Worm (Caenorhabditis elegans) whole organism, L2 larva: ENCODE results near the gene D2062.5.
"Not testable (repeated sequence)": the region's sequence is repeated elsewhere in the genome, so short reads cannot be mapped to it uniquely, and the experiment has no call there.

Experiments used
- C34F6.9 ChIP-seq: fragments of 150-350 bp; optimal IDR thresholded peaks from 2 replicates; lab custom pipeline; 2014; ENCODE audit warnings: missing biosample characterization, missing genetic modification characterization
- R02D3.7 ChIP-seq: fragments of 150-350 bp; optimal IDR thresholded peaks from 2 replicates; lab custom pipeline; 2014; ENCODE audit warnings: missing biosample characterization, missing genetic modification characterization
- alr-1 ChIP-seq: fragments of 150-350 bp; optimal IDR thresholded peaks from 2 replicates; lab custom pipeline; 2014; ENCODE audit warnings: missing biosample characterization, missing genetic modification characterization
- aly-2 ChIP-seq: fragments of 150-350 bp; optimal IDR thresholded peaks from 2 replicates; lab custom pipeline; 2014; ENCODE audit warnings: missing biosample characterization, missing genetic modification characterization
- ama-1 ChIP-seq: fragments of 150-350 bp; optimal IDR thresholded peaks from 2 replicates; lab custom pipeline; 2018; ENCODE audit warnings: inconsistent platforms
- blmp-1 ChIP-seq: sonication (generic microtip); optimal IDR thresholded peaks from 2 replicates; lab custom pipeline; 2017; ENCODE audit warnings: missing genetic modification characterization, mild to moderate bottlenecking, missing compliant biosample characterization, antibody characterized with exemption, moderate library complexity; ENCODE audit not compliant: insufficient read depth
- ceh-82 ChIP-seq: fragments of 150-350 bp; optimal IDR thresholded peaks from 2 replicates; lab custom pipeline; 2014; ENCODE audit warnings: missing biosample characterization, missing genetic modification characterization
- crh-2 ChIP-seq: sonication (generic microtip); optimal IDR thresholded peaks from 2 replicates; lab custom pipeline; 2017; ENCODE audit warnings: missing biosample characterization, missing genetic modification characterization
- dmd-4 ChIP-seq: sonication (generic microtip); optimal IDR thresholded peaks from 2 replicates; lab custom pipeline; 2017; ENCODE audit warnings: missing biosample characterization, missing genetic modification characterization
- elt-1 ChIP-seq: fragments of 150-350 bp; optimal IDR thresholded peaks from 2 replicates; lab custom pipeline; 2014; ENCODE audit warnings: missing biosample characterization, missing genetic modification characterization
- elt-3 ChIP-seq: sonication (generic microtip); optimal IDR thresholded peaks from 2 replicates; lab custom pipeline; 2017; ENCODE audit warnings: missing biosample characterization, missing genetic modification characterization
- gmeb-1 ChIP-seq: fragments of 150-350 bp; optimal IDR thresholded peaks from 2 replicates; lab custom pipeline; 2014; ENCODE audit warnings: missing biosample characterization, missing genetic modification characterization
- lin-13 ChIP-seq: fragments of 150-350 bp; optimal IDR thresholded peaks from 2 replicates; lab custom pipeline; 2014; ENCODE audit warnings: missing biosample characterization, missing genetic modification reagents, missing genetic modification characterization
- mab-5 ChIP-seq: fragments of 150-350 bp; optimal IDR thresholded peaks from 2 replicates; lab custom pipeline; 2014; ENCODE audit warnings: missing biosample characterization, missing genetic modification characterization
- mbf-1 ChIP-seq: sonication (generic microtip); optimal IDR thresholded peaks from 2 replicates; lab custom pipeline; 2017; ENCODE audit warnings: missing biosample characterization, missing genetic modification characterization
- nhr-10 ChIP-seq: sonication (generic microtip); optimal IDR thresholded peaks from 2 replicates; lab custom pipeline; 2017; ENCODE audit warnings: missing biosample characterization, missing genetic modification characterization
- nhr-11 ChIP-seq: fragments of 150-350 bp; optimal IDR thresholded peaks from 2 replicates; lab custom pipeline; 2014; ENCODE audit warnings: missing biosample characterization, missing genetic modification characterization
- nhr-12 ChIP-seq: fragments of 150-350 bp; optimal IDR thresholded peaks from 2 replicates; lab custom pipeline; 2014; ENCODE audit warnings: missing biosample characterization, missing genetic modification characterization
- nhr-21 ChIP-seq: fragments of 150-350 bp; optimal IDR thresholded peaks from 2 replicates; lab custom pipeline; 2014; ENCODE audit warnings: missing biosample characterization, missing genetic modification characterization
- nhr-23 ChIP-seq: fragments of 150-350 bp; optimal IDR thresholded peaks from 2 replicates; lab custom pipeline; 2014; ENCODE audit warnings: missing biosample characterization, missing genetic modification reagents, missing genetic modification characterization
- nhr-25 ChIP-seq: fragments of 150-350 bp; sonication (generic microtip); optimal IDR thresholded peaks from 3 replicates; lab custom pipeline; 2014; ENCODE audit warnings: missing biosample characterization, missing genetic modification characterization
- nhr-77 ChIP-seq: fragments of 150-350 bp; optimal IDR thresholded peaks from 2 replicates; lab custom pipeline; 2014; ENCODE audit warnings: missing biosample characterization, missing genetic modification characterization
- sem-4 ChIP-seq: fragments of 150-350 bp; optimal IDR thresholded peaks from 2 replicates; lab custom pipeline; 2014; ENCODE audit warnings: missing biosample characterization, missing genetic modification reagents, missing genetic modification characterization
- sma-3 ChIP-seq: sonication (generic microtip); optimal IDR thresholded peaks from 2 replicates; lab custom pipeline; 2016; ENCODE audit warnings: missing genetic modification reagents, missing genetic modification characterization, missing compliant biosample characterization
- sma-9 ChIP-seq, 2 experiments: fragments of 150-350 bp in 1 of 2; sonication (generic microtip) in 1 of 2; optimal IDR thresholded peaks; 2 replicates each; lab custom pipeline; 2014 to 2016; ENCODE audit warnings: missing genetic modification characterization in 2 of 2, mild to moderate bottlenecking in 1 of 2, missing biosample characterization in 1 of 2, missing compliant biosample characterization in 1 of 2, missing genetic modification reagents in 1 of 2, moderate library complexity in 1 of 2
- unc-39 ChIP-seq: fragments of 150-350 bp; optimal IDR thresholded peaks from 2 replicates; lab custom pipeline; 2014; ENCODE audit warnings: missing biosample characterization, missing genetic modification characterization
- unc-55 ChIP-seq: fragments of 150-350 bp; sonication (generic microtip); optimal IDR thresholded peaks from 3 replicates; lab custom pipeline; 2014; ENCODE audit warnings: missing biosample characterization, missing genetic modification reagents, missing genetic modification characterization
- unc-62 ChIP-seq: fragments of 150-350 bp; optimal IDR thresholded peaks from 2 replicates; lab custom pipeline; 2014; ENCODE audit warnings: missing biosample characterization, missing genetic modification reagents, missing genetic modification characterization
- ztf-4 ChIP-seq: fragments of 150-350 bp; optimal IDR thresholded peaks from 2 replicates; lab custom pipeline; 2014; ENCODE audit warnings: missing biosample characterization, missing genetic modification characterization

Gene D2062.5

ce11 chrII:2612278-2612677, 10.3 kb upstream of the D2062.5 start, which contains the start of gene D2062.13:
D2062.13 (plus strand) TSS chrII:2612578.
- not testable (repeated sequence) for TF ChIP-seq nhr-12 (tag; lab: Kevin White, UChicago); gmeb-1; unc-62 (GFP tag; lab: Kevin White, UChicago)

DNA sequence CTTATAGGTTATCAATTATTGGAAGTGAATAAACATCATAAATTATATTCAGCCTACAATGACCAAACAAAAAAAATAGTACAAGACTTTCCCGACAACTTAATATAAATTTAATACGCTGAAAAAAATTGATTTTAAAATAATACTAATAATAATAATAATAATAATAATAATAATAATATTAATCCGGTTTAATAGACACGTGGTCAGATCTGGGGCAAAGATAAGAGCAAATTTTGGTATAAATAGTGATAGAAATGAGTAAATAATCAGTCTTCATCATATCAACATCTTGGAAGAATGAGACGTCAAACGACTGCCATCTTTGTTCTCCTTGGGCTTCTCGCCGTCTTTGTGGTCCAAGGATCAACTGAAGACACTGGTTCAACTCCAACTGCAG, 5.9 kb upstream of the D2062.5 start, which contains the start of gene msrp-5:
msrp-5 (plus strand) TSS at position 301 of the 400 bp plus-strand sequence.
- TF ChIP-seq nhr-23; sem-4 (tag; lab: Kevin White, UChicago); elt-3: not testable (repeated sequence)

ce11 chrII:2619148-2619547, 3.4 kb upstream of the D2062.5 start, which contains the start of gene msrp-6:
msrp-6 (plus strand) TSS chrII:2619448.
- TF ChIP-seq R02D3.7 (tag; lab: Kevin White, UChicago); unc-39 (tag; lab: Kevin White, UChicago); sma-9 (GFP tag; optimal IDR thresholded peaks at IDR 0.05; lab: Kevin White, UChicago); sma-9 (tag; optimal IDR thresholded peaks at IDR 0.05; lab: Kevin White, UChicago): not testable (repeated sequence)

DNA sequence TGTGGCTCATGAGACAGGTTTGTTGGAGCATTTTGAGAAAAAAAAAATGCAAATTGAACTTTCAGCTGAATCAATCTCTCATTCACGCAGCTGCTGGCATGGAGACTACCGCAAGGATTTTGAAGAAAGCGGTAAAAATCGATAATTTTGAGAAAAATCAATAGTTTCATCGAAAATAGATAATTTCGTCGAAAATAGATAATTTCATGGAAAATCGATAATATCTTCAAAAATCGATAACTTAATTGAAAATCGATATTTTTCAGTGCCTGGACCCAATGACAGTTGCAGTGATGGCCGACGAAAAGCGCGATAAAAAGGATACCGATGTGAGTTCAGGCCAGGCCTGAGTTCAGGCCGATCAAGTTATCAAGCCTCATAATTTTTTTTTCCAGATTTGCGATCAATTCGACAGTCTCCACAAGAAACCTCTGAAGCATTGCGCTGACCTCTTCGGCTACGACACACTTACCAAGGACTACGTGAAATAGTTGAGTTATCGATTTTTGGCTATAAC, 414 bp downstream of the D2062.5 start, which contains the start of gene D2062.4:
D2062.4 (plus strand) TSS at position 467 of the 517 bp plus-strand sequence.
- TF ChIP-seq C34F6.9 (tag; lab: Kevin White, UChicago); nhr-10 (tag; lab: Kevin White, UChicago); nhr-23: not testable (repeated sequence)

- TF ChIP-seq nhr-21, result no peak
- TF ChIP-seq unc-55 (GFP tag; lab: Kevin White, UChicago), result no peak
- no peak for TF ChIP-seq nhr-12 (tag; lab: Kevin White, UChicago)
- TF ChIP-seq nhr-77 (tag; lab: Kevin White, UChicago), result no peak
- TF ChIP-seq mbf-1 (tag; lab: Kevin White, UChicago), result no peak
- TF ChIP-seq crh-2 (tag; lab: Kevin White, UChicago), result no peak
- no peak for TF ChIP-seq sma-3
- no peak for TF ChIP-seq sem-4 (tag; lab: Kevin White, UChicago)
- no peak for TF ChIP-seq mab-5
- no peak for TF ChIP-seq elt-1 (tag; lab: Kevin White, UChicago)
These were observed 2.2 kb downstream of the D2062.5 start, which contains the start of gene lgc-28 for ce11 chrII:2624792-2625191. lgc-28 (plus strand) TSS chrII:2625092.

- TF ChIP-seq blmp-1 (tag; lab: Kevin White, UChicago) (no peak), crh-2 (tag; lab: Kevin White, UChicago) (no peak), nhr-77 (tag; lab: Kevin White, UChicago) (no peak), ama-1 (lab: Kevin White, UChicago) (no peak), alr-1 (no peak)
These were observed 4.7 kb downstream of the D2062.5 start, which contains the start of gene sri-71 for ce11 chrII:2627154-2627799. sri-71 (plus strand) TSS chrII:2627749.

DNA sequence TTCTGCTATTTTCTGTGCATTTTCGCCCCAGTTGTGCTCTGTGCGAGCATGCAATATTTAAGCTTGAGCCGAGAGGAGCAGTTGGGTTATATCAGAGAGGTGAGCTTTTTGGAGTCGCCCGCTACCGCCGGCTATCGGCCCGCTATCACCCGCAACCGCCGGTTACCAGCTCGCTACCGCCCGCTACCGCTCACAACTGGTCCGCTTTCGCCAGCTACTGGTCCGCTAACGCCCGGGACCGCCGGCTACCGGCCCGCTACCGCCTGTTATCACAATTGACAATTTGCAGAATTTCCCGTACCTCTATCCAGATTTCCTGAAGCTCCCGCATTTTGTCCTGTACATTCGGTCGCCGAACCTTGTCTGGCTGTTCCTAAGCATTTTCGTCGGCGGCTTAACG, 5.8 kb downstream of the D2062.5 start:
- no peak for TF ChIP-seq alr-1
- TF ChIP-seq aly-2 (tag; lab: Kevin White, UChicago), result no peak
- no peak for TF ChIP-seq mab-5
- TF ChIP-seq, all 48 proteins: peak for 0

ce11 chrII:2629270-2629669, 6.7 kb downstream of the D2062.5 start, which contains the start of gene sri-37:
sri-37 (plus strand) TSS chrII:2629570.
- TF ChIP-seq nhr-12 (tag; lab: Kevin White, UChicago) (no peak), ceh-82 (no peak), lin-13 (GFP tag; lab: Kevin White, UChicago) (no peak), nhr-11 (tag; lab: Kevin White, UChicago) (no peak), dmd-4 (tag; lab: Kevin White, UChicago) (no peak), ztf-4 (tag; lab: Kevin White, UChicago) (no peak), nhr-77 (tag; lab: Kevin White, UChicago) (no peak), nhr-25 (tag; lab: Kevin White, UChicago) (no peak), C34F6.9 (tag; lab: Kevin White, UChicago) (no peak), gmeb-1 (no peak), elt-1 (tag; lab: Kevin White, UChicago) (no peak)
